Worm (Caenorhabditis elegans): ENCODE results near the gene F53C3.8.

- TF ChIP-seq tbx-11 (GFP tag; IDR thresholded peaks at IDR 0.05) (no peak), tbx-37 (GFP tag; conservative IDR thresholded peaks at IDR 0.05) (no peak), pes-1 (GFP tag; IDR thresholded peaks at IDR 0.05) (no peak), flt-1 (GFP tag; IDR thresholded peaks at IDR 0.05) (no peak), ceh-36 (tag; optimal IDR thresholded peaks at IDR 0.05) (no peak), ama-1 (optimal IDR thresholded peaks at IDR 0.05) (no peak), tra-4 (tag; optimal IDR thresholded peaks at IDR 0.05) (no peak), sea-1 (GFP tag; conservative IDR thresholded peaks at IDR 0.05) (no peak), scrt-1 (GFP tag; IDR thresholded peaks at IDR 0.05) (no peak), hmg-4 (GFP tag; optimal IDR thresholded peaks at IDR 0.05) (no peak), hmbx-1 (tag; optimal IDR thresholded peaks at IDR 0.05) (no peak)
Observed at ce11 chrII:3922696-3923095, 31.5 kb downstream of the F53C3.8 start.

Data from whole organism, early embryonic.